Worm (Caenorhabditis elegans) whole organism, L4 larva: Measurements from ENCODE around the gene C25H3.11.
A peak's percentile ranks its signal among the peaks of the same experiment; 100 is the strongest.

Experiments
- F26F4.8 ChIP-seq: fragments of 200-800 bp; sonication (Bioruptor generic); conservative IDR thresholded peaks from 2 replicates; pipeline ENCODE4 v1.3.6; 2022; ENCODE audit warnings: missing genetic modification characterization, missing compliant biosample characterization
- F49E8.2 ChIP-seq: sonication (generic microtip); optimal IDR thresholded peaks from 2 replicates; lab custom pipeline; 2016; ENCODE audit warnings: missing compliant biosample characterization, mild to moderate bottlenecking, missing genetic modification characterization, borderline replicate concordance
- R02D3.7 ChIP-seq: fragments of 150-350 bp; sonication (generic microtip); optimal IDR thresholded peaks from 3 replicates; lab custom pipeline; 2014; ENCODE audit warnings: missing biosample characterization, missing genetic modification characterization
- T20F7.1 ChIP-seq: fragments of 200-800 bp; sonication (Bioruptor generic); optimal IDR thresholded peaks from 2 replicates; lab custom pipeline; 2018; ENCODE audit warnings: mild to moderate bottlenecking, missing genetic modification characterization, missing compliant biosample characterization
- ZK546.5 ChIP-seq, 2 experiments: sonication (generic microtip); optimal IDR thresholded peaks; 2 replicates each; lab custom pipeline; 2017; ENCODE audit warnings: missing biosample characterization in 2 of 2, missing genetic modification characterization in 2 of 2
- aha-1 ChIP-seq: fragments of 150-350 bp; peaks from one replicate; lab custom pipeline; 2014; ENCODE audit warnings: missing biosample characterization, missing genetic modification characterization
- ama-1 ChIP-seq: fragments of 150-350 bp; optimal IDR thresholded peaks from 2 replicates; lab custom pipeline; 2014; ENCODE audit warnings: inconsistent platforms, mixed read lengths
- attf-4 ChIP-seq: sonication (generic microtip); optimal IDR thresholded peaks from 3 replicates; lab custom pipeline; 2017; ENCODE audit warnings: missing biosample characterization, missing genetic modification characterization
- ceh-20 ChIP-seq: fragments of 200-800 bp; sonication (Bioruptor generic); IDR thresholded peaks from 2 replicates; pipeline ENCODE4 v1.3.6; 2022; ENCODE audit warnings: missing genetic modification reagents, missing genetic modification characterization, missing compliant biosample characterization
- ceh-44 ChIP-seq: fragments of 200-800 bp; sonication (Bioruptor generic); IDR thresholded peaks from 2 replicates; pipeline ENCODE4 v1.3.6; 2022; ENCODE audit warnings: missing genetic modification reagents, missing genetic modification characterization, missing compliant biosample characterization
- daf-12 ChIP-seq: fragments of 150-350 bp; optimal IDR thresholded peaks from 2 replicates; lab custom pipeline; 2014; ENCODE audit warnings: missing biosample characterization, missing genetic modification reagents, missing genetic modification characterization
- daf-19 ChIP-seq: fragments of 200-800 bp; sonication (Bioruptor generic); conservative IDR thresholded peaks from 2 replicates; pipeline ENCODE4 v1.3.6; 2022; ENCODE audit warnings: missing genetic modification characterization, missing compliant biosample characterization
- dmd-9 ChIP-seq: fragments of 200-800 bp; sonication (Bioruptor generic); IDR thresholded peaks from 2 replicates; pipeline ENCODE4 v1.3.6; 2022; ENCODE audit warnings: missing genetic modification reagents, missing genetic modification characterization, missing compliant biosample characterization
- dpl-1 ChIP-seq: fragments of 150-350 bp; optimal IDR thresholded peaks from 2 replicates; lab custom pipeline; 2014; ENCODE audit warnings: missing biosample characterization, missing genetic modification reagents, missing genetic modification characterization
- duxl-1 ChIP-seq: sonication (generic microtip); optimal IDR thresholded peaks from 2 replicates; lab custom pipeline; 2016; ENCODE audit warnings: mild to moderate bottlenecking, missing genetic modification characterization, moderate library complexity, missing compliant biosample characterization; ENCODE audit not compliant: poor library complexity
- egl-43 ChIP-seq: fragments of 200-800 bp; sonication (Bioruptor generic); IDR thresholded peaks from 2 replicates; pipeline ENCODE4 v1.3.6; 2022; ENCODE audit warnings: missing genetic modification reagents, missing genetic modification characterization, missing compliant biosample characterization
- fos-1 ChIP-seq: fragments of 150-350 bp; optimal IDR thresholded peaks from 2 replicates; lab custom pipeline; 2014; ENCODE audit warnings: missing biosample characterization, missing genetic modification characterization
- hlh-11 ChIP-seq: fragments of 200-800 bp; sonication (Bioruptor generic); optimal IDR thresholded peaks from 2 replicates; lab custom pipeline; 2018; ENCODE audit warnings: mild to moderate bottlenecking, missing genetic modification characterization, missing compliant biosample characterization
- hlh-30 ChIP-seq: sonication (generic microtip); optimal IDR thresholded peaks from 2 replicates; lab custom pipeline; 2017; ENCODE audit warnings: antibody characterized with exemption, mild to moderate bottlenecking, missing genetic modification characterization, missing compliant biosample characterization; ENCODE audit not compliant: insufficient read depth
- hmg-1.1 ChIP-seq: fragments of 200-800 bp; sonication (Bioruptor generic); IDR thresholded peaks from 2 replicates; pipeline ENCODE4 v1.3.6; 2022; ENCODE audit warnings: missing genetic modification reagents, missing genetic modification characterization, missing compliant biosample characterization
- jun-1 ChIP-seq: fragments of 150-350 bp; optimal IDR thresholded peaks from 2 replicates; lab custom pipeline; 2014; ENCODE audit warnings: missing biosample characterization, missing genetic modification reagents, missing genetic modification characterization
- lir-3 ChIP-seq: sonication (generic microtip); optimal IDR thresholded peaks from 2 replicates; lab custom pipeline; 2016; ENCODE audit warnings: mild to moderate bottlenecking, missing genetic modification characterization, missing compliant biosample characterization
- lsy-2 ChIP-seq, 2 experiments: fragments of 150-350 bp in 1 of 2; sonication (generic microtip) in 1 of 2; optimal IDR thresholded peaks; 2 replicates each; lab custom pipeline; 2014 to 2017; ENCODE audit warnings: missing biosample characterization in 2 of 2, missing genetic modification characterization in 2 of 2
- mxl-2 ChIP-seq: fragments of 200-800 bp; sonication (Bioruptor generic); conservative IDR thresholded peaks from 2 replicates; pipeline ENCODE4 v1.3.6; 2022; ENCODE audit warnings: missing genetic modification reagents, missing genetic modification characterization, missing compliant biosample characterization
- mxl-3 ChIP-seq: fragments of 200-800 bp; sonication (Bioruptor generic); optimal IDR thresholded peaks from 2 replicates; lab custom pipeline; 2018; ENCODE audit warnings: mild to moderate bottlenecking, missing genetic modification characterization, missing compliant biosample characterization
- nhr-102 ChIP-seq: sonication (generic microtip); optimal IDR thresholded peaks from 2 replicates; lab custom pipeline; 2016; ENCODE audit warnings: mild to moderate bottlenecking, missing genetic modification characterization, moderate library complexity, missing compliant biosample characterization
- nhr-11 ChIP-seq: fragments of 150-350 bp; optimal IDR thresholded peaks from 2 replicates; lab custom pipeline; 2014; ENCODE audit warnings: missing biosample characterization, missing genetic modification characterization
- nhr-111 ChIP-seq: fragments of 200-800 bp; sonication (Bioruptor generic); optimal IDR thresholded peaks from 2 replicates; lab custom pipeline; 2018; ENCODE audit warnings: mild to moderate bottlenecking, missing genetic modification characterization, missing compliant biosample characterization
- nhr-25 ChIP-seq: sonication (generic microtip); optimal IDR thresholded peaks from 2 replicates; lab custom pipeline; 2017; ENCODE audit warnings: missing genetic modification characterization, mild to moderate bottlenecking, missing compliant biosample characterization, antibody characterized with exemption, moderate library complexity, borderline replicate concordance; ENCODE audit not compliant: insufficient read depth
- nhr-41 ChIP-seq: fragments of 200-800 bp; sonication (Bioruptor generic); IDR thresholded peaks from 2 replicates; pipeline ENCODE4 v1.3.6; 2022; ENCODE audit warnings: missing genetic modification reagents, missing genetic modification characterization, missing compliant biosample characterization
- nhr-48 ChIP-seq: sonication (generic microtip); optimal IDR thresholded peaks from 2 replicates; lab custom pipeline; 2016; ENCODE audit warnings: mild to moderate bottlenecking, missing genetic modification characterization, missing compliant biosample characterization
- nhr-77 ChIP-seq: fragments of 150-350 bp; optimal IDR thresholded peaks from 2 replicates; lab custom pipeline; 2014; ENCODE audit warnings: missing biosample characterization, missing genetic modification characterization
- pqm-1 ChIP-seq: sonication (generic microtip); optimal IDR thresholded peaks from 2 replicates; lab custom pipeline; 2017; ENCODE audit warnings: missing biosample characterization, missing genetic modification characterization
- rbr-2 ChIP-seq: sonication (generic microtip); optimal IDR thresholded peaks from 2 replicates; lab custom pipeline; 2016; ENCODE audit warnings: missing genotype, missing genetic modification characterization, missing compliant biosample characterization
- set-16 ChIP-seq: fragments of 200-800 bp; sonication (Bioruptor generic); IDR thresholded peaks from 2 replicates; pipeline ENCODE4 v1.3.6; 2022; ENCODE audit warnings: missing genetic modification reagents, missing genetic modification characterization, missing compliant biosample characterization
- spr-1 ChIP-seq: sonication (generic microtip); optimal IDR thresholded peaks from 2 replicates; lab custom pipeline; 2016; ENCODE audit warnings: mild to moderate bottlenecking, missing genetic modification characterization, missing compliant biosample characterization
- unc-39 ChIP-seq: sonication (generic microtip); optimal IDR thresholded peaks from 2 replicates; lab custom pipeline; 2017; ENCODE audit warnings: missing biosample characterization, missing genetic modification characterization
- unc-62 ChIP-seq, 3 experiments: fragments of 150-350 bp in 1 of 3; sonication (generic microtip); optimal IDR thresholded peaks in 2 of 3; peaks in 1 of 3; 1 replicate in 1 of 3; 2 replicates in 2 of 3; lab custom pipeline; 2014 to 2017; ENCODE audit warnings: missing biosample characterization in 3 of 3, missing genetic modification characterization in 3 of 3, missing genetic modification reagents in 3 of 3, missing genotype in 1 of 3
- zip-11 ChIP-seq: fragments of 200-800 bp; sonication (Bioruptor generic); IDR thresholded peaks from 2 replicates; pipeline ENCODE4 v1.3.6; 2022; ENCODE audit warnings: missing genetic modification characterization, missing compliant biosample characterization

The C25H3.11 gene

ce11 chrII:5648272-5648671, 40.6 kb downstream of the C25H3.11 start, which contains the start of gene ddl-1:
Gene ddl-1 (minus strand): TSS chrII:5648372.
- TF ChIP-seq lsy-2 (tag; optimal IDR thresholded peaks at IDR 0.05; lab: Kevin White, UChicago) (no peak), T20F7.1 (no peak), hlh-30 (no peak), ceh-44 (GFP tag; lab: Robert Waterston, UW) (no peak)
- TF ChIP-seq, all 104 proteins: peak for 0

ce11 chrII:5646942-5647341, 41.9 kb downstream of the C25H3.11 start, which contains the start of gene F59E12.9:
Gene F59E12.9 (minus strand): TSS chrII:5647042.
- no peak for TF ChIP-seq nhr-77 (tag; lab: Kevin White, UChicago)
- no peak for TF ChIP-seq ama-1 (lab: Kevin White, UChicago)
- TF ChIP-seq nhr-48 (tag; lab: Kevin White, UChicago): no peak
- no peak for TF ChIP-seq R02D3.7
- no peak for TF ChIP-seq mxl-2 (GFP tag; lab: Robert Waterston, UW)
- TF ChIP-seq jun-1 (tag; lab: Kevin White, UChicago): no peak
- TF ChIP-seq F26F4.8: no peak
- no peak for TF ChIP-seq ZK546.5 (tag; optimal IDR thresholded peaks at IDR 0.05; lab: Kevin White, UChicago)

ce11 chrII:5642110-5642509, 46.7 kb downstream of the C25H3.11 start:
- TF ChIP-seq set-16 (GFP tag; lab: Robert Waterston, UW) (0 out of 2 replicates have a peak, but pooled peaks have one; percentile 16), aha-1 (peak; percentile 95), fos-1 (tag; lab: Kevin White, UChicago) (no peak), nhr-25 (tag; lab: Kevin White, UChicago) (no peak), mxl-3 (GFP tag; lab: Kevin White, UChicago) (no peak)

- TF ChIP-seq set-16 (GFP tag; lab: Robert Waterston, UW) (peak; percentile 69; the same call in 1 of the 2 replicates), egl-43 (no peak), duxl-1 (no peak), spr-1 (tag; lab: Kevin White, UChicago) (no peak), nhr-11 (no peak), daf-12 (no peak), aha-1 (no peak)
Observed at ce11 chrII:5640362-5641079, 48.3 kb downstream of the C25H3.11 start.

- no peak for TF ChIP-seq unc-39 (tag; lab: Kevin White, UChicago)
- no peak for TF ChIP-seq lsy-2 (tag; optimal IDR thresholded peaks at IDR 0.05; lab: Kevin White, UChicago)
- TF ChIP-seq hlh-11 (tag; lab: Kevin White, UChicago): no peak
- no peak for TF ChIP-seq nhr-11
- no peak for TF ChIP-seq zip-11
- no peak for TF ChIP-seq nhr-102
- no peak for TF ChIP-seq ZK546.5 (tag; optimal IDR thresholded peaks at IDR 0.05; lab: Kevin White, UChicago)
- TF ChIP-seq, all 104 proteins: peak for 0
Observed at ce11 chrII:5638059-5638458, 50.8 kb downstream of the C25H3.11 start, which contains the start of gene F59E12.3. Gene F59E12.3 (plus strand): TSS chrII:5638359.

ce11 chrII:5636826-5637225, 52.0 kb downstream of the C25H3.11 start, which contains the start of gene F59E12.8:
Gene F59E12.8 (minus strand): TSS chrII:5636926.
- no peak for TF ChIP-seq daf-19
- no peak for TF ChIP-seq attf-4 (tag; lab: Kevin White, UChicago)
- TF ChIP-seq nhr-111 (GFP tag; lab: Kevin White, UChicago): no peak
- TF ChIP-seq ceh-20 (GFP tag; lab: Robert Waterston, UW): no peak
- TF ChIP-seq hmg-1.1 (GFP tag; lab: Robert Waterston, UW): no peak
- no peak for TF ChIP-seq rbr-2 (tag; lab: Kevin White, UChicago)
- no peak for TF ChIP-seq F49E8.2 (tag; lab: Kevin White, UChicago)
- TF ChIP-seq unc-62 (GFP tag; optimal IDR thresholded peaks at IDR 0.05 in 1 of 2; lab: Kevin White, UChicago): no peak
- no peak for TF ChIP-seq unc-62 (tag; optimal IDR thresholded peaks at IDR 0.05; lab: Kevin White, UChicago)
- TF ChIP-seq nhr-41 (GFP tag; lab: Robert Waterston, UW): no peak
- no peak for TF ChIP-seq pqm-1 (tag; lab: Kevin White, UChicago)
- no peak for TF ChIP-seq dpl-1 (GFP tag; lab: Kevin White, UChicago)
- TF ChIP-seq lir-3 (tag; lab: Kevin White, UChicago): no peak
- no peak for TF ChIP-seq dmd-9
